Worm (Caenorhabditis elegans): ENCODE measurements around the gene amt-2.

amt-2 gene

ce11 chrIV:13029674-13030466 is 12.3 kb upstream of the amt-2 start:
- TF ChIP-seq hlh-11 (tag; optimal IDR thresholded peaks at IDR 0.05) (peak; percentile 51), nhr-28 (tag; optimal IDR thresholded peaks at IDR 0.05) (peak; percentile 22), zip-2 (tag; optimal IDR thresholded peaks at IDR 0.05) (no peak), cey-2 (tag; optimal IDR thresholded peaks at IDR 0.05; ENCODE audit: borderline replicate concordance, insufficient read depth) (no peak), unc-62 (GFP tag; optimal IDR thresholded peaks at IDR 0.05 in 1 of 2) (peak in 1 of 2 experiments; percentile 79), unc-62 (tag; optimal IDR thresholded peaks at IDR 0.05) (no peak), mep-1 (tag; optimal IDR thresholded peaks at IDR 0.05) (peak; percentile 43), gei-8 (GFP tag; optimal IDR thresholded peaks at IDR 0.05) (peak; percentile 14), aha-1 (tag) (peak; percentile 32), nhr-10 (tag; optimal IDR thresholded peaks at IDR 0.05) (no peak), mxl-3 (GFP tag; optimal IDR thresholded peaks at IDR 0.05) (peak; percentile 32), mes-2 (tag; optimal IDR thresholded peaks at IDR 0.05; ENCODE audit: poor library complexity, severe bottlenecking) (peak; percentile 27), Y75B8A.6 (GFP tag; IDR thresholded peaks at IDR 0.05) (no peak), nhr-42 (GFP tag; IDR thresholded peaks at IDR 0.05) (0 out of 2 replicates have a peak, but pooled peaks have one; percentile 25), fkh-10 (GFP tag; optimal IDR thresholded peaks at IDR 0.05) (peak; percentile 3), hmg-1.1 (GFP tag; IDR thresholded peaks at IDR 0.05) (peak; percentile 44; the same call in 1 of the 2 replicates), spr-1 (tag; optimal IDR thresholded peaks at IDR 0.05) (peak; percentile 6), mdl-1 (tag; optimal IDR thresholded peaks at IDR 0.05) (peak in 1 of 2 experiments; percentile 30), pqm-1 (tag; optimal IDR thresholded peaks at IDR 0.05) (no peak)

ce11 chrIV:13030467-13031299 is 11.5 kb upstream of the amt-2 start:
- no peak for TF ChIP-seq gei-8 (GFP tag; optimal IDR thresholded peaks at IDR 0.05)
- TF ChIP-seq F10B5.3 (tag; optimal IDR thresholded peaks at IDR 0.05): no peak
- TF ChIP-seq mxl-3 (GFP tag; optimal IDR thresholded peaks at IDR 0.05): no peak
- TF ChIP-seq daf-19 (GFP tag; conservative IDR thresholded peaks at IDR 0.05): 0 out of 2 replicates have a peak, but pooled peaks have one; percentile 50
- peak; percentile 6 for TF ChIP-seq nhr-28 (tag; optimal IDR thresholded peaks at IDR 0.05)
- TF ChIP-seq nhr-6 (tag; optimal IDR thresholded peaks at IDR 0.05): no peak
- no peak for TF ChIP-seq ctbp-1 (GFP tag; IDR thresholded peaks at IDR 0.05)
- peak; percentile 29 for TF ChIP-seq hlh-11 (tag; optimal IDR thresholded peaks at IDR 0.05)
- no peak for TF ChIP-seq D1046.2 (GFP tag; IDR thresholded peaks at IDR 0.05)
- no peak for TF ChIP-seq php-3 (GFP tag; IDR thresholded peaks at IDR 0.05)
- TF ChIP-seq aha-1 (tag): peak; percentile 52
- TF ChIP-seq nhr-25 (tag; optimal IDR thresholded peaks at IDR 0.05; ENCODE audit: borderline replicate concordance, insufficient read depth): peak; percentile 52
- TF ChIP-seq fos-1 (tag; optimal IDR thresholded peaks at IDR 0.05): no peak
- TF ChIP-seq mdt-29 (GFP tag; IDR thresholded peaks at IDR 0.05): no peak
- no peak for TF ChIP-seq snpc-1.2 (GFP tag; IDR thresholded peaks at IDR 0.05)
- peak in 1 of 2 experiments; percentile 85 for TF ChIP-seq unc-62 (GFP tag; optimal IDR thresholded peaks at IDR 0.05 in 1 of 2)
- no peak for TF ChIP-seq unc-62 (tag; optimal IDR thresholded peaks at IDR 0.05)
- no peak for TF ChIP-seq daf-8 (GFP tag; IDR thresholded peaks at IDR 0.05)
- no peak for TF ChIP-seq arid-1 (GFP tag; conservative IDR thresholded peaks at IDR 0.05)
- no peak for TF ChIP-seq nhr-76 (tag; optimal IDR thresholded peaks at IDR 0.05)
- TF ChIP-seq nhr-48 (tag; optimal IDR thresholded peaks at IDR 0.05): no peak
- TF ChIP-seq daf-16 (GFP tag; optimal IDR thresholded peaks at IDR 0.05): no peak
- no peak for TF ChIP-seq daf-16 (tag; optimal IDR thresholded peaks at IDR 0.05)
- no peak for TF ChIP-seq nhr-111 (GFP tag; optimal IDR thresholded peaks at IDR 0.05)
- no peak for TF ChIP-seq lin-13 (GFP tag; optimal IDR thresholded peaks at IDR 0.05)
- no peak for TF ChIP-seq nhr-77 (tag; optimal IDR thresholded peaks at IDR 0.05)

Measured in whole organism, L4 larva.